Worm (Caenorhabditis elegans) whole organism, L4 larva: ENCODE results near the gene K05F6.12.
A peak's percentile ranks its signal among the peaks of the same experiment; 100 is the strongest.

ENCODE experiments used
- F37D6.2 ChIP-seq: sonication (generic microtip); optimal IDR thresholded peaks from 2 replicates; lab custom pipeline; 2016; ENCODE audit warnings: mild to moderate bottlenecking, missing genetic modification characterization, missing compliant biosample characterization
- F49E8.2 ChIP-seq: sonication (generic microtip); optimal IDR thresholded peaks from 2 replicates; lab custom pipeline; 2016; ENCODE audit warnings: missing compliant biosample characterization, mild to moderate bottlenecking, missing genetic modification characterization, borderline replicate concordance
- T26A8.4 ChIP-seq: fragments of 200-800 bp; sonication (Bioruptor generic); IDR thresholded peaks from 2 replicates; pipeline ENCODE4 v1.3.6; 2022; ENCODE audit warnings: missing genetic modification characterization, missing compliant biosample characterization
- ama-1 ChIP-seq: fragments of 150-350 bp; optimal IDR thresholded peaks from 2 replicates; lab custom pipeline; 2014; ENCODE audit warnings: inconsistent platforms, mixed read lengths
- ceh-20 ChIP-seq: fragments of 200-800 bp; sonication (Bioruptor generic); IDR thresholded peaks from 2 replicates; pipeline ENCODE4 v1.3.6; 2022; ENCODE audit warnings: missing genetic modification reagents, missing genetic modification characterization, missing compliant biosample characterization
- ceh-62 ChIP-seq: sonication (generic microtip); optimal IDR thresholded peaks from 2 replicates; lab custom pipeline; 2017; ENCODE audit warnings: missing biosample characterization, missing genetic modification characterization
- ces-1 ChIP-seq: fragments of 150-350 bp; sonication (generic microtip); optimal IDR thresholded peaks from 4 replicates; lab custom pipeline; 2014; ENCODE audit warnings: missing biosample characterization, missing genetic modification reagents, missing genetic modification characterization
- daf-16 ChIP-seq, 3 experiments: sonication (generic microtip); optimal IDR thresholded peaks; 2 replicates each; lab custom pipeline; 2016 to 2017; ENCODE audit warnings: missing genetic modification characterization in 3 of 3, missing genetic modification reagents in 3 of 3, mild to moderate bottlenecking in 2 of 3, missing compliant biosample characterization in 2 of 3, missing biosample characterization in 1 of 3, moderate library complexity in 1 of 3
- dmd-6 ChIP-seq: fragments of 200-800 bp; sonication (Bioruptor generic); IDR thresholded peaks from 2 replicates; pipeline ENCODE4 v1.3.6; 2022; ENCODE audit warnings: missing genetic modification reagents, missing genetic modification characterization, missing compliant biosample characterization
- dmd-8 ChIP-seq: fragments of 200-800 bp; sonication (Bioruptor generic); IDR thresholded peaks from 2 replicates; pipeline ENCODE4 v1.3.6; 2022; ENCODE audit warnings: missing genetic modification characterization, missing compliant biosample characterization
- dve-1 ChIP-seq: sonication (generic microtip); optimal IDR thresholded peaks from 2 replicates; lab custom pipeline; 2017; ENCODE audit warnings: antibody characterized with exemption, mild to moderate bottlenecking, missing genetic modification characterization, missing compliant biosample characterization; ENCODE audit not compliant: insufficient read depth
- egl-43 ChIP-seq: fragments of 200-800 bp; sonication (Bioruptor generic); IDR thresholded peaks from 2 replicates; pipeline ENCODE4 v1.3.6; 2022; ENCODE audit warnings: missing genetic modification reagents, missing genetic modification characterization, missing compliant biosample characterization
- fkh-10 ChIP-seq: fragments of 150-350 bp; optimal IDR thresholded peaks from 2 replicates; lab custom pipeline; 2014; ENCODE audit warnings: missing biosample characterization, missing genetic modification reagents, missing genetic modification characterization
- hif-1 ChIP-seq, 2 experiments: sonication (generic microtip); optimal IDR thresholded peaks; 2 replicates each; lab custom pipeline; 2016 to 2017; ENCODE audit warnings: missing compliant biosample characterization in 2 of 2, missing genetic modification characterization in 2 of 2, missing genetic modification reagents in 2 of 2, missing genotype in 2 of 2, mild to moderate bottlenecking in 1 of 2
- jun-1 ChIP-seq: fragments of 150-350 bp; optimal IDR thresholded peaks from 2 replicates; lab custom pipeline; 2014; ENCODE audit warnings: missing biosample characterization, missing genetic modification reagents, missing genetic modification characterization
- lim-7 ChIP-seq: fragments of 200-800 bp; sonication (Bioruptor generic); IDR thresholded peaks from 2 replicates; pipeline ENCODE4 v1.3.6; 2022; ENCODE audit warnings: missing genetic modification characterization, missing compliant biosample characterization
- lin-15B ChIP-seq: fragments of 150-350 bp; sonication (generic microtip); optimal IDR thresholded peaks from 3 replicates; lab custom pipeline; 2014; ENCODE audit warnings: missing biosample characterization, missing genetic modification characterization
- lin-29 ChIP-seq: fragments of 200-800 bp; sonication (Bioruptor generic); IDR thresholded peaks from 2 replicates; pipeline ENCODE4 v1.3.6; 2022; ENCODE audit warnings: missing genetic modification reagents, missing genetic modification characterization, missing compliant biosample characterization
- lin-39 ChIP-seq: fragments of 150-350 bp; optimal IDR thresholded peaks from 2 replicates; lab custom pipeline; 2014; ENCODE audit warnings: missing biosample characterization, missing genetic modification reagents, missing genetic modification characterization
- lsy-2 ChIP-seq, 2 experiments: fragments of 150-350 bp in 1 of 2; sonication (generic microtip) in 1 of 2; optimal IDR thresholded peaks; 2 replicates each; lab custom pipeline; 2014 to 2017; ENCODE audit warnings: missing biosample characterization in 2 of 2, missing genetic modification characterization in 2 of 2
- mdl-1 ChIP-seq, 2 experiments: fragments of 150-350 bp in 1 of 2; sonication (generic microtip) in 1 of 2; optimal IDR thresholded peaks; 2 replicates each; lab custom pipeline; 2014 to 2017; ENCODE audit warnings: missing biosample characterization in 2 of 2, missing genetic modification characterization in 2 of 2
- mdt-29 ChIP-seq: fragments of 200-800 bp; sonication (Bioruptor generic); IDR thresholded peaks from 2 replicates; pipeline ENCODE4 v1.3.6; 2022; ENCODE audit warnings: missing genetic modification reagents, missing genetic modification characterization, missing compliant biosample characterization
- mxl-3 ChIP-seq: fragments of 200-800 bp; sonication (Bioruptor generic); optimal IDR thresholded peaks from 2 replicates; lab custom pipeline; 2018; ENCODE audit warnings: mild to moderate bottlenecking, missing genetic modification characterization, missing compliant biosample characterization
- nhr-11 ChIP-seq: fragments of 150-350 bp; optimal IDR thresholded peaks from 2 replicates; lab custom pipeline; 2014; ENCODE audit warnings: missing biosample characterization, missing genetic modification characterization
- nhr-25 ChIP-seq: sonication (generic microtip); optimal IDR thresholded peaks from 2 replicates; lab custom pipeline; 2017; ENCODE audit warnings: missing genetic modification characterization, mild to moderate bottlenecking, missing compliant biosample characterization, antibody characterized with exemption, moderate library complexity, borderline replicate concordance; ENCODE audit not compliant: insufficient read depth
- nhr-28 ChIP-seq: fragments of 150-350 bp; optimal IDR thresholded peaks from 2 replicates; lab custom pipeline; 2014; ENCODE audit warnings: missing biosample characterization, missing genetic modification characterization
- php-3 ChIP-seq: fragments of 200-800 bp; sonication (Bioruptor generic); IDR thresholded peaks from 2 replicates; pipeline ENCODE4 v1.3.6; 2022; ENCODE audit warnings: missing genetic modification reagents, missing genetic modification characterization, missing compliant biosample characterization
- pqm-1 ChIP-seq: sonication (generic microtip); optimal IDR thresholded peaks from 2 replicates; lab custom pipeline; 2017; ENCODE audit warnings: missing biosample characterization, missing genetic modification characterization
- skn-1 ChIP-seq: fragments of 150-350 bp; optimal IDR thresholded peaks from 2 replicates; lab custom pipeline; 2014; ENCODE audit warnings: missing biosample characterization, missing genetic modification characterization
- spr-3 ChIP-seq: fragments of 200-800 bp; sonication (Bioruptor generic); optimal IDR thresholded peaks from 2 replicates; lab custom pipeline; 2018; ENCODE audit warnings: mild to moderate bottlenecking, missing genetic modification characterization, missing compliant biosample characterization
- unc-62 ChIP-seq, 3 experiments: fragments of 150-350 bp in 1 of 3; sonication (generic microtip); optimal IDR thresholded peaks in 2 of 3; peaks in 1 of 3; 1 replicate in 1 of 3; 2 replicates in 2 of 3; lab custom pipeline; 2014 to 2017; ENCODE audit warnings: missing biosample characterization in 3 of 3, missing genetic modification characterization in 3 of 3, missing genetic modification reagents in 3 of 3, missing genotype in 1 of 3
- zag-1 ChIP-seq: fragments of 150-350 bp; optimal IDR thresholded peaks from 2 replicates; lab custom pipeline; 2014; ENCODE audit warnings: missing biosample characterization, missing genetic modification characterization

Gene K05F6.12

DNA sequence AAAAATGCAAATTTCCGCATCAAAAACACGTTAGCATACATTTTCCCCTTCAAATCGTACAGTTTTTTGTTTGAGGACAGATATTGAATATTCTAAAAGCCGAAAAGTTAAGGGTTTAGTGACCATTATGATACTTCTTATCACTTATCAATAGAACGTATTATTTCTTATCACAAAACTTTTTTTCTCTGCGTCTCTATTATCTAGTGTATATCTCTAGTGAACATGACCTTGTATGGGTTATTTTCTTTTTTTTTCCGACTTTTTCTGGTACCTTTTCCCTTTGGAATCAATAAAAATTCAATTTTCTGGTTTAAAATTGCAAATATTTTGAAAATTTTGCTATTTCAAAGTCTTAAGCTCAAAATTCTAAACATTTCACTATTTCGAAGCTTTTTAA lies 42.1 kb upstream of the K05F6.12 start:
- TF ChIP-seq daf-16 (GFP tag; optimal IDR thresholded peaks at IDR 0.05; lab: Kevin White, UChicago) (no peak), daf-16 (tag; optimal IDR thresholded peaks at IDR 0.05; lab: Kevin White, UChicago) (peak; percentile 33), nhr-28 (tag; lab: Kevin White, UChicago) (peak; percentile 73), hif-1 (tag; optimal IDR thresholded peaks at IDR 0.05; lab: Kevin White, UChicago) (no peak), spr-3 (no peak), ceh-20 (no peak), ceh-62 (tag; lab: Kevin White, UChicago) (no peak), nhr-25 (tag; lab: Kevin White, UChicago) (no peak), ama-1 (lab: Kevin White, UChicago) (no peak), php-3 (GFP tag; lab: Robert Waterston, UW) (no peak), jun-1 (tag; lab: Kevin White, UChicago) (no peak), dmd-6 (GFP tag; lab: Robert Waterston, UW) (peak; percentile 28; the same call in 1 of the 2 replicates), mxl-3 (GFP tag; lab: Kevin White, UChicago) (no peak), F37D6.2 (no peak), dve-1 (tag; lab: Kevin White, UChicago) (peak; percentile 60), fkh-10 (GFP tag; lab: Kevin White, UChicago) (no peak), unc-62 (GFP tag; optimal IDR thresholded peaks at IDR 0.05 in 1 of 2; lab: Kevin White, UChicago) (peak in 1 of 2 experiments; percentile 67), unc-62 (tag; optimal IDR thresholded peaks at IDR 0.05; lab: Kevin White, UChicago) (no peak), lsy-2 (tag; optimal IDR thresholded peaks at IDR 0.05; lab: Kevin White, UChicago) (peak in 1 of 2 experiments; percentile 1), ces-1 (GFP tag; lab: Kevin White, UChicago) (no peak), pqm-1 (peak; percentile 19), T26A8.4 (GFP tag; lab: Robert Waterston, UW) (no peak), lin-39 (no peak), egl-43 (GFP tag; lab: Robert Waterston, UW) (no peak), nhr-11 (tag; lab: Kevin White, UChicago) (no peak), skn-1 (tag; lab: Kevin White, UChicago) (no peak), lim-7 (GFP tag; lab: Robert Waterston, UW) (no peak)

DNA sequence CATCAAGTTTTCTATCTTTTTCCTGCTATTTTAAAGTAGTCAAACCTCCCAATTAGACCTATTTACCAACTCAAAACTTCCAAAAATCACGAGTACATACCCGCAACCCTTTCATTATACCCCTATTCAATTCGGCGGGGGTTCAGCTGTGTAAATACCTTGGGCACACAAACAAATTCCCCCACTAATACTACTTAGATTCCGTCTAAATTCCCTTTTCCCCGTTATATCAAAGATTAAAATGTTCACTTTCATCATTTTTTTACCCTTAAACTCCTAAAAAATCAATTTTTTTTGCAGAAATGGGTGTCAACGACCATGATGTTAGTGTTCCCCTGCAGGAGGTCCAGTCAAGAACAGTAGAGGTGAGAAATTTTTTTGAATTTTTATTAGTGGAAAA lies 41.5 kb upstream of the K05F6.12 start, which contains the start of gene fdgt-1:
fdgt-1 (plus strand) TSS at position 301 of the 400 bp plus-strand sequence.
- no peak for TF ChIP-seq ceh-20

DNA sequence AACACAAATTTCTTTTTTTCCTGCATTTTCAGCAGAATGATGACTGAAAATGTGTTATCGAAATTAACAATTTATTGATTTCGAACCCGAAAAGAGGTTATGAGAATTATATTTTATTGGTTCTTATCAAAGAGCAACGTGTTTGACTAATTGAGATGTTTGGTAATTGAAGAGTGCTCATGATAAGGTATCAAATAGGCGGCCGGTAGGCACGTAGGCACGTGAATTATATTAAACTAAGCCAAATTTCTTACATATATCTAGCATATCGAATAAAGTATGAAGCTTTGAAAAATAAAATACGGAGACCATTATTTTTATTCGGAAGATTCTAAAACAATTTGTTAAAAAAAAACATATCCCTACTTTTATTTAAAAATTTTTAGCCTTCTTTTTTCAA lies 28.4 kb upstream of the K05F6.12 start, which contains the start of gene math-45:
math-45 (minus strand) TSS at position 101 of the 400 bp plus-strand sequence.
- TF ChIP-seq zag-1 (tag; lab: Kevin White, UChicago) (no peak), hif-1 (tag; optimal IDR thresholded peaks at IDR 0.05; lab: Kevin White, UChicago) (no peak), daf-16 (GFP tag; optimal IDR thresholded peaks at IDR 0.05; lab: Kevin White, UChicago) (no peak), daf-16 (tag; optimal IDR thresholded peaks at IDR 0.05; lab: Kevin White, UChicago) (peak; percentile 52), lin-29 (GFP tag; lab: Robert Waterston, UW) (no peak), nhr-28 (tag; lab: Kevin White, UChicago) (peak; percentile 17)

DNA sequence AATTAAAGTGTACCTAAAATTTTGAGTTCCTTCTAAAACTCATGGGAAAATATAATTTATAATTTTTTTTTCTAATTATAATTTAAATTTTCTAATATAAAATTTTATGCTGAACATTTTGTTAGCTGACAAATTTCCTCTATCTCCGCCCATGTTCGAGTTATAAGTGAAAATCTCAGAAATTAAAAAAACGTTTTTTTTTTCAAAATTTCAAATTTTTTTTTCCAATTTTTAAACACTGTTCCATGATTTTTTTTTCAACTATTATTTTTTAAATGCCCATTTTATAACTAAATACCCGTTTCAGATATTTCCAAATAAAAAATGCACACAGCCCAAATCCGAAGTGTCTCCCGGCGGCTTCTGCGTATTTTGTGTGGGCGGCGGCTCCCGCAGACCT lies 26.8 kb upstream of the K05F6.12 start, which contains the start of gene Y51H7BR.8:
Y51H7BR.8 (plus strand) TSS at position 301 of the 400 bp plus-strand sequence.
- TF ChIP-seq mdl-1 (tag; optimal IDR thresholded peaks at IDR 0.05; lab: Kevin White, UChicago) (no peak), lsy-2 (tag; optimal IDR thresholded peaks at IDR 0.05; lab: Kevin White, UChicago) (no peak), mdt-29 (GFP tag; lab: Robert Waterston, UW) (no peak), nhr-28 (tag; lab: Kevin White, UChicago) (no peak), zag-1 (tag; lab: Kevin White, UChicago) (no peak), dmd-8 (no peak), F49E8.2 (tag; lab: Kevin White, UChicago) (no peak), lin-15B (tag; lab: Kevin White, UChicago) (no peak)
- TF ChIP-seq, all 104 proteins: peak for 0
